Fruit fly (Drosophila melanogaster) whole organism, embryonic: ENCODE results near the gene Pp2C1.

Experiments used
- BtbVII ChIP-seq: fragments of 200-800 bp; sonication (Bioruptor generic); optimal IDR thresholded peaks from 3 replicates; lab custom pipeline; 2017; ENCODE audit warnings: missing biosample characterization, mild to moderate bottlenecking, missing genetic modification characterization
- CG10654 ChIP-seq: fragments of 200-800 bp; sonication (Bioruptor generic); optimal IDR thresholded peaks from 2 replicates; lab custom pipeline; 2016; ENCODE audit warnings: missing biosample characterization, missing genetic modification characterization
- CG12104 ChIP-seq: fragments of 200-800 bp; sonication (Bioruptor generic); optimal IDR thresholded peaks from 3 replicates; lab custom pipeline; 2016; ENCODE audit warnings: missing biosample characterization, missing genetic modification characterization
- CG12155 ChIP-seq: fragments of 200-800 bp; sonication (Bioruptor generic); optimal IDR thresholded peaks from 3 replicates; lab custom pipeline; 2016; ENCODE audit warnings: missing biosample characterization, missing genetic modification characterization
- CG12236 ChIP-seq: fragments of 200-800 bp; sonication (Bioruptor generic); optimal IDR thresholded peaks from 2 replicates; lab custom pipeline; 2016; ENCODE audit warnings: missing biosample characterization, missing genetic modification characterization
- CG13296 ChIP-seq: fragments of 200-800 bp; sonication (Bioruptor generic); optimal IDR thresholded peaks from 3 replicates; lab custom pipeline; 2018; ENCODE audit warnings: missing biosample characterization, mild to moderate bottlenecking, missing genetic modification characterization
- CG14667 ChIP-seq: fragments of 200-800 bp; sonication (Bioruptor generic); IDR thresholded peaks from 2 replicates; pipeline ENCODE4 v1.3.6; 2022; ENCODE audit warnings: missing biosample characterization, missing genetic modification characterization
- CG17385 ChIP-seq: fragments of 200-800 bp; sonication (Bioruptor generic); optimal IDR thresholded peaks from 3 replicates; lab custom pipeline; 2018; ENCODE audit warnings: missing biosample characterization, mild to moderate bottlenecking, missing genetic modification characterization
- CG18011 ChIP-seq: fragments of 200-800 bp; sonication (Bioruptor generic); optimal IDR thresholded peaks from 2 replicates; lab custom pipeline; 2017; ENCODE audit warnings: missing biosample characterization, missing genetic modification characterization, mild to moderate bottlenecking, moderate library complexity, missing genotype
- CG2889 ChIP-seq: fragments of 200-800 bp; sonication (Bioruptor generic); IDR thresholded peaks from 3 replicates; pipeline ENCODE4 v1.3.6; 2022; ENCODE audit warnings: missing biosample characterization, missing genetic modification characterization
- CG30020 ChIP-seq: fragments of 200-800 bp; optimal IDR thresholded peaks from 2 replicates; lab custom pipeline; 2019; ENCODE audit warnings: missing biosample characterization, mild to moderate bottlenecking, missing genetic modification characterization, moderate library complexity
- CG30403 ChIP-seq: fragments of 200-800 bp; sonication (Bioruptor generic); optimal IDR thresholded peaks from 3 replicates; lab custom pipeline; 2016; ENCODE audit warnings: missing biosample characterization, missing genetic modification characterization
- CG32767 ChIP-seq: fragments of 200-800 bp; sonication (Bioruptor generic); IDR thresholded peaks from 2 replicates; pipeline ENCODE4 v1.3.6; 2022; ENCODE audit warnings: missing biosample characterization, missing genetic modification characterization
- CG33557 ChIP-seq: fragments of 200-800 bp; sonication (Bioruptor generic); optimal IDR thresholded peaks from 2 replicates; lab custom pipeline; 2019; ENCODE audit warnings: missing biosample characterization, mild to moderate bottlenecking, missing genetic modification characterization, moderate library complexity
- CG34422 ChIP-seq: fragments of 200-800 bp; sonication (Bioruptor generic); IDR thresholded peaks from 3 replicates; pipeline ENCODE4 v1.3.6; 2022; ENCODE audit warnings: missing biosample characterization, missing genetic modification characterization
- CG3726 ChIP-seq: fragments of 200-800 bp; sonication (Bioruptor generic); IDR thresholded peaks from 3 replicates; pipeline ENCODE4, ENCODE4 v1.3.6; 2022; ENCODE audit warnings: missing biosample characterization, missing genetic modification characterization
- CG42726 ChIP-seq: fragments of 200-800 bp; sonication (Bioruptor generic); IDR thresholded peaks from 2 replicates; pipeline ENCODE4 v1.3.6; 2022; ENCODE audit warnings: missing biosample characterization, missing genetic modification characterization; ENCODE audit not compliant: partially characterized antibody
- CG4820 ChIP-seq: fragments of 200-800 bp; sonication (Bioruptor generic); optimal IDR thresholded peaks from 3 replicates; lab custom pipeline; 2016; ENCODE audit warnings: missing biosample characterization, missing genetic modification characterization
- CG7556 ChIP-seq: fragments of 200-800 bp; sonication (Bioruptor generic); optimal IDR thresholded peaks from 2 replicates; lab custom pipeline; 2017; ENCODE audit warnings: missing biosample characterization, mild to moderate bottlenecking, missing genetic modification characterization
- CG7963 ChIP-seq: fragments of 200-800 bp; sonication (Bioruptor generic); IDR thresholded peaks from 3 replicates; pipeline ENCODE4 v1.3.6; 2022; ENCODE audit warnings: missing biosample characterization, missing genetic modification characterization; ENCODE audit not compliant: partially characterized antibody
- Deaf1 ChIP-seq: fragments of 200-800 bp; optimal IDR thresholded peaks from 3 replicates; lab custom pipeline; 2019; ENCODE audit warnings: missing biosample characterization, mild to moderate bottlenecking, missing genetic modification characterization, moderate library complexity
- Dp ChIP-seq: fragments of 200-800 bp; sonication (Bioruptor generic); optimal IDR thresholded peaks from 2 replicates; lab custom pipeline; 2018; ENCODE audit warnings: missing biosample characterization, mild to moderate bottlenecking, missing genetic modification characterization, moderate library complexity
- Drgx ChIP-seq: fragments of 200-800 bp; sonication (Bioruptor generic); IDR thresholded peaks from 2 replicates; pipeline ENCODE4 v1.3.6; 2022; ENCODE audit warnings: missing biosample characterization, missing genetic modification characterization
- E2f2 ChIP-seq: fragments of 200-800 bp; sonication (Bioruptor generic); IDR thresholded peaks from 2 replicates; pipeline ENCODE4 v1.3.6; 2022; ENCODE audit warnings: missing biosample characterization, missing genetic modification characterization
- Fer3 ChIP-seq: fragments of 200-800 bp; sonication (Bioruptor generic); optimal IDR thresholded peaks from 2 replicates; lab custom pipeline; 2018; ENCODE audit warnings: missing biosample characterization, mild to moderate bottlenecking, missing genetic modification characterization, moderate library complexity
- Gsc ChIP-seq: fragments of 200-800 bp; sonication (Bioruptor generic); IDR thresholded peaks from 2 replicates; pipeline ENCODE4 v1.3.6; 2022; ENCODE audit warnings: missing biosample characterization, missing genetic modification characterization
- NC2β ChIP-seq: fragments of 200-800 bp; sonication (Bioruptor generic); optimal IDR thresholded peaks from 2 replicates; lab custom pipeline; 2016; ENCODE audit warnings: missing biosample characterization, missing genetic modification characterization
- Pdp1 ChIP-seq, 2 experiments: fragments of 200-800 bp; sonication (Bioruptor generic); optimal IDR thresholded peaks; 3 replicates each; lab custom pipeline; 2016; ENCODE audit warnings: missing biosample characterization in 2 of 2, missing genetic modification characterization in 2 of 2, mild to moderate bottlenecking in 1 of 2, moderate library complexity in 1 of 2
- Side ChIP-seq: fragments of 200-800 bp; sonication (Bioruptor generic); optimal IDR thresholded peaks from 2 replicates; lab custom pipeline; 2016; ENCODE audit warnings: missing biosample characterization, missing genetic modification characterization
- Sry-δ ChIP-seq: fragments of 200-800 bp; sonication (Bioruptor generic); optimal IDR thresholded peaks from 2 replicates; lab custom pipeline; 2016; ENCODE audit warnings: missing biosample characterization, missing genetic modification characterization
- Ssrp ChIP-seq: fragments of 200-800 bp; sonication (Bioruptor generic); optimal IDR thresholded peaks from 2 replicates; lab custom pipeline; 2018; ENCODE audit warnings: missing biosample characterization, mild to moderate bottlenecking, missing genetic modification characterization, moderate library complexity
- Tbp ChIP-seq: fragments of >200 bp; optimal IDR thresholded peaks from 2 replicates; lab custom pipeline; 2018; ENCODE audit warnings: missing biosample characterization, missing genetic modification characterization
- bbx ChIP-seq: fragments of 200-800 bp; sonication (Bioruptor generic); IDR thresholded peaks from 2 replicates; pipeline ENCODE4 v1.3.6; 2022; ENCODE audit warnings: missing biosample characterization, missing genetic modification characterization; ENCODE audit not compliant: partially characterized antibody
- bcd ChIP-seq: fragments of 200-800 bp; sonication (Bioruptor generic); optimal IDR thresholded peaks from 2 replicates; lab custom pipeline; 2017; ENCODE audit warnings: missing biosample characterization, mild to moderate bottlenecking, missing genetic modification characterization
- bsh ChIP-seq, 2 experiments: fragments of 200-800 bp; sonication (Bioruptor generic); optimal IDR thresholded peaks; 2 replicates each; lab custom pipeline; 2017 to 2018; ENCODE audit warnings: mild to moderate bottlenecking in 2 of 2, missing biosample characterization in 2 of 2, missing genetic modification characterization in 2 of 2, moderate library complexity in 1 of 2
- caup ChIP-seq: fragments of 200-800 bp; sonication (Bioruptor generic); optimal IDR thresholded peaks from 3 replicates; lab custom pipeline; 2017; ENCODE audit warnings: missing biosample characterization, mild to moderate bottlenecking, missing genetic modification characterization, moderate library complexity; ENCODE audit not compliant: severe bottlenecking
- chm ChIP-seq: fragments of 200-800 bp; sonication (Bioruptor generic); IDR thresholded peaks from 2 replicates; pipeline ENCODE4 v1.3.6; 2022; ENCODE audit warnings: missing biosample characterization, missing genetic modification characterization
- gfzf ChIP-seq: fragments of 200-800 bp; sonication (Bioruptor generic); optimal IDR thresholded peaks from 2 replicates; lab custom pipeline; 2016; ENCODE audit warnings: missing biosample characterization, mild to moderate bottlenecking, missing genetic modification characterization, moderate library complexity
- h ChIP-seq: fragments of >200 bp; optimal IDR thresholded peaks from 2 replicates; lab custom pipeline; 2017
- jigr1 ChIP-seq: fragments of 200-800 bp; sonication (Bioruptor generic); IDR thresholded peaks from 3 replicates; pipeline ENCODE4 v1.3.6; 2022; ENCODE audit warnings: missing biosample characterization, missing genetic modification characterization
- kni ChIP-seq: fragments of 200-800 bp; sonication (Bioruptor generic); optimal IDR thresholded peaks from 3 replicates; lab custom pipeline; 2017; ENCODE audit warnings: mild to moderate bottlenecking, missing biosample characterization, missing genetic modification reagents, missing genetic modification characterization
- lab ChIP-seq: fragments of 200-800 bp; sonication (Bioruptor generic); optimal IDR thresholded peaks from 3 replicates; lab custom pipeline; 2017; ENCODE audit warnings: missing biosample characterization, missing genetic modification characterization, mild to moderate bottlenecking, moderate library complexity, missing genetic modification reagents
- lov ChIP-seq, 2 experiments: fragments of 200-800 bp in 1 of 2; fragments of >200 bp in 1 of 2; sonication (Bioruptor generic) in 1 of 2; IDR thresholded peaks in 1 of 2; optimal IDR thresholded peaks in 1 of 2; 2 replicates in 1 of 2; 3 replicates in 1 of 2; pipeline versions ENCODE4 v1.3.6 to Lab custom; 2017 to 2022; ENCODE audit warnings: missing biosample characterization in 1 of 2, missing genetic modification characterization in 1 of 2
- mam ChIP-seq: fragments of 200-800 bp; sonication (Bioruptor generic); optimal IDR thresholded peaks from 3 replicates; lab custom pipeline; 2016; ENCODE audit warnings: missing biosample characterization, missing genetic modification characterization
- nmo ChIP-seq: fragments of 200-800 bp; sonication (Bioruptor generic); optimal IDR thresholded peaks from 2 replicates; lab custom pipeline; 2018; ENCODE audit warnings: missing biosample characterization, mild to moderate bottlenecking, missing genetic modification characterization, moderate library complexity
- pb ChIP-seq: fragments of 200-800 bp; sonication (Bioruptor generic); optimal IDR thresholded peaks from 3 replicates; lab custom pipeline; 2016; ENCODE audit warnings: missing biosample characterization, missing genetic modification characterization
- toy ChIP-seq: fragments of 200-800 bp; sonication (Bioruptor generic); IDR thresholded peaks from 2 replicates; pipeline ENCODE4 v1.3.6; 2022; ENCODE audit warnings: missing biosample characterization, missing genetic modification characterization
- vvl ChIP-seq: fragments of 200-800 bp; sonication (Bioruptor generic); IDR thresholded peaks from 2 replicates; pipeline ENCODE4 v1.3.6; 2022; ENCODE audit warnings: missing biosample characterization, missing genetic modification characterization
- z ChIP-seq: fragments of 200-800 bp; sonication (Bioruptor generic); IDR thresholded peaks from 3 replicates; pipeline ENCODE4 v1.3.6; 2022; ENCODE audit warnings: missing biosample characterization, missing genetic modification characterization

The Pp2C1 gene

dm6 chrX:4666650-4667360, 19.9 kb downstream of the Pp2C1 start, which contains the start of gene CG3009 (continued):
- TF ChIP-seq Ssrp (tag; lab: Kevin White, UChicago) (peak; percentile 93), z (peak; percentile 77), Side (GFP tag; lab: Kevin White, UChicago) (peak; percentile 98), caup (GFP tag; lab: Kevin White, UChicago) (peak; percentile 98), CG12104 (peak; percentile 93), toy (GFP tag; lab: Robert Waterston, UW) (peak; percentile 93), Sry-δ (peak; percentile 72), mam (GFP tag; lab: Kevin White, UChicago) (peak; percentile 98), Deaf1 (tag; lab: Kevin White, UChicago) (peak; percentile 88), CG3726 (GFP tag; lab: Robert Waterston, UW) (peak; percentile 94), Tbp (GFP tag; lab: Kevin White, UChicago) (no peak), E2f2 (GFP tag; lab: Robert Waterston, UW) (peak; percentile 84), CG4820 (GFP tag; lab: Kevin White, UChicago) (peak; percentile 94), NC2β (GFP tag; lab: Kevin White, UChicago) (peak; percentile 95), Drgx (GFP tag; lab: Robert Waterston, UW) (peak; percentile 98), CG32767 (GFP tag; lab: Robert Waterston, UW) (peak; percentile 96), Dp (GFP tag; lab: Kevin White, UChicago) (peak; percentile 39), bsh (GFP tag; optimal IDR thresholded peaks at IDR 0.05; lab: Kevin White, UChicago) (peak; percentile 94 to 95), Gsc (GFP tag; lab: Robert Waterston, UW) (peak; percentile 93), nmo (GFP tag; lab: Kevin White, UChicago) (peak; percentile 95), CG34422 (GFP tag; lab: Robert Waterston, UW) (peak; percentile 98), CG7963 (no peak), jigr1 (GFP tag; lab: Robert Waterston, UW) (peak; percentile 95), CG2889 (peak; percentile 95), vvl (peak; percentile 98), Fer3 (tag; lab: Kevin White, UChicago) (peak; percentile 96), BtbVII (GFP tag; lab: Kevin White, UChicago) (peak; percentile 97), CG30020 (peak; percentile 72), bbx (GFP tag; lab: Robert Waterston, UW) (no peak), CG12155 (GFP tag; lab: Kevin White, UChicago) (peak; percentile 96), CG7556 (GFP tag; lab: Kevin White, UChicago) (peak; percentile 98), chm (GFP tag; lab: Robert Waterston, UW) (peak; percentile 96), CG14667 (GFP tag; lab: Robert Waterston, UW) (peak; percentile 95), kni (GFP tag; lab: Kevin White, UChicago) (peak; percentile 87), Pdp1 (GFP tag; optimal IDR thresholded peaks at IDR 0.05; lab: Kevin White, UChicago) (peak; percentile 97 to 98), CG12236 (GFP tag; lab: Kevin White, UChicago) (peak; percentile 95), h (lab: Kevin White, UChicago) (no peak), lov (optimal IDR thresholded peaks at IDR 0.05; lab: Kevin White, UChicago) (no peak), lov (GFP tag; IDR thresholded peaks at IDR 0.05; lab: Robert Waterston, UW) (peak; percentile 93), CG33557 (GFP tag; lab: Kevin White, UChicago) (peak; percentile 79), CG13296 (GFP tag; lab: Kevin White, UChicago) (peak; percentile 98), CG30403 (GFP tag; lab: Kevin White, UChicago) (peak; percentile 98), CG42726 (GFP tag; lab: Robert Waterston, UW) (peak; percentile 60), CG17385 (GFP tag; lab: Kevin White, UChicago) (peak; percentile 94), CG18011 (GFP tag; lab: Kevin White, UChicago) (peak; percentile 98), bcd (GFP tag; lab: Kevin White, UChicago) (peak; percentile 98), pb (peak; percentile 98), gfzf (peak; percentile 44), CG10654 (GFP tag; lab: Kevin White, UChicago) (peak; percentile 96), lab (GFP tag; lab: Kevin White, UChicago) (peak; percentile 99)
